Worm (Caenorhabditis elegans) whole organism, young adult: ENCODE results near the gene ugt-30.
"Not testable (repeated sequence)": the region's sequence is repeated elsewhere in the genome, so short reads cannot be mapped to it uniquely, and the experiment has no call there.

ENCODE experiments used
- ama-1 ChIP-seq, 3 experiments: fragments of 150-350 bp in 1 of 3; sonication (generic microtip) in 2 of 3; optimal IDR thresholded peaks; 2 replicates each; lab custom pipeline; 2014 to 2018; ENCODE audit warnings: missing biosample characterization in 2 of 3, missing genetic modification characterization in 2 of 3, missing genetic modification reagents in 2 of 3
- attf-5 ChIP-seq: fragments of 200-800 bp; sonication (Bioruptor generic); optimal IDR thresholded peaks from 2 replicates; lab custom pipeline; 2018; ENCODE audit warnings: mild to moderate bottlenecking, missing genetic modification characterization, missing compliant biosample characterization
- efl-1 ChIP-seq: fragments of 150-350 bp; optimal IDR thresholded peaks from 2 replicates; lab custom pipeline; 2014; ENCODE audit warnings: missing biosample characterization, missing genetic modification reagents, missing genetic modification characterization
- hmg-20 ChIP-seq: fragments of 200-800 bp; sonication (Bioruptor generic); IDR thresholded peaks from 2 replicates; pipeline ENCODE4 v1.3.6; 2022; ENCODE audit warnings: missing genetic modification reagents, missing genetic modification characterization, missing compliant biosample characterization
- nhr-120 ChIP-seq: fragments of 200-800 bp; sonication (Bioruptor generic); IDR thresholded peaks from 2 replicates; pipeline ENCODE4 v1.3.6; 2022; ENCODE audit warnings: missing genetic modification characterization, missing compliant biosample characterization
- unc-130 ChIP-seq: sonication (generic microtip); optimal IDR thresholded peaks from 2 replicates; lab custom pipeline; 2016; ENCODE audit warnings: missing genetic modification reagents, missing genetic modification characterization, missing compliant biosample characterization
- xnd-1 ChIP-seq: sonication (generic microtip); optimal IDR thresholded peaks from 2 replicates; lab custom pipeline; 2016; ENCODE audit warnings: missing genotype, missing genetic modification reagents, missing genetic modification characterization, missing compliant biosample characterization
- zfh-2 ChIP-seq: fragments of 200-800 bp; sonication (Bioruptor generic); conservative IDR thresholded peaks from 2 replicates; pipeline ENCODE4 v1.3.6; 2022; ENCODE audit warnings: missing genetic modification reagents, missing genetic modification characterization, missing compliant biosample characterization

DNA sequence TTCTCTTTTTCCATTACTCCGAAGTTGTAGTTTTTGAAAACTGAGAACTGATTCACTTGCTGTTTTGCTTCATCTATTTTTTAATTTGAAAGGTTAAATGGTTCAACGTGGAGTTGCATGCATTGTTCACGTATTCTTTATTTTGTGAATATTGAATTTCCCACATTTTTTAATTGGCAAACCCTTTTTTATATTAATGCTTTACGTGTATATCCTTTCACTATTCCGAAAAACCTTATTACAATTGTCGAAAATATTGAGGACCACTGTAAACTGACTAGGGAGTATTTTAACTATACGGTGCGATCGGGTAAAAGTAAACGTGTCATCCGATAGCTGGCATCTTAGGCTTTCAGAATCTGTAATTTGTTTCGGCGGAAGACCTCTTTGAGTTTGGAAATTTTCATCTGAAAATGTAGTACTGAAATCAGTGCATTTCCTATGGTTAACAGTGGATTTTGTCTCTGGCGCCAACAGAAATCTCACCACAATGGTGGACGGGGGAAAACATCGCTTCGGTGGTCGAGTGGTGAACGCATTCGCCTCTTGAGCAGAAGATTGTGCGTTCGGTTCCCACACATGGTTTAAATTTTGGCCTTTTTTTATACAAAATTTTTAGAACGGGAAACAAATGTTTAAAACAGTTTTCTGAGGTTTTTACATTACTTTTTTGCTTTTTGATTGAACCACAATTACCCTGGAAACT is 19.0 kb downstream of the ugt-30 start, which contains the start of gene C01G10.14:
- not testable (repeated sequence) for TF ChIP-seq unc-130; xnd-1 (tag; lab: Kevin White, UChicago); zfh-2 (GFP tag; lab: Robert Waterston, UW); hmg-20 (GFP tag; lab: Robert Waterston, UW); efl-1 (GFP tag; lab: Kevin White, UChicago); nhr-120; attf-5 (GFP tag; lab: Kevin White, UChicago); ama-1 (optimal IDR thresholded peaks at IDR 0.05; lab: Kevin White, UChicago); ama-1 (GFP tag; optimal IDR thresholded peaks at IDR 0.05; lab: Kevin White, UChicago)
